Comparison of ENCODE assay signal across 5 fruit fly cellular contexts in genomic region chr2L:297480-298284, dm6.
TF ChIP-seq lines count a peak whose summit lies in the region.

TSS of gene Pi3K21B (plus strand) at chr2L:297880.

TF ChIP-seq in whole organism, adult, 20 proteins besides CTCF, POLR2A, EP300 and RAD21 (continued from another document):
- TF ChIP-seq Crg-1 (GFP tag; optimal IDR thresholded peaks at IDR 0.05; lab: Kevin White, UChicago) (peak; percentile 99), Hr96 (GFP tag; optimal IDR thresholded peaks at IDR 0.05; lab: Kevin White, UChicago) (peak; percentile 97), tj (GFP tag; optimal IDR thresholded peaks at IDR 0.05; lab: Kevin White, UChicago) (peak; percentile 62)

TF ChIP-seq in whole organism, embryonic, 481 proteins besides CTCF, POLR2A, EP300 and RAD21 (continued from another document and continues in another):
- TF ChIP-seq bbx (GFP tag; IDR thresholded peaks at IDR 0.05; lab: Robert Waterston, UW; ENCODE audit: partially characterized antibody) = peak; percentile 54
- TF ChIP-seq CG11560 (tag; IDR thresholded peaks at IDR 0.05; lab: Robert Waterston, UW) = peak; percentile 78
- peak; percentile 80 for TF ChIP-seq CG11695 (GFP tag; IDR thresholded peaks at IDR 0.05; lab: Robert Waterston, UW)
- peak; percentile 88 for TF ChIP-seq Aef1 (GFP tag; IDR thresholded peaks at IDR 0.05; lab: Robert Waterston, UW)
- peak; percentile 90 for TF ChIP-seq tx (GFP tag; optimal IDR thresholded peaks at IDR 0.05; lab: Kevin White, UChicago)
- TF ChIP-seq pzg (GFP tag; optimal IDR thresholded peaks at IDR 0.05; lab: Kevin White, UChicago) = peak; percentile 78
- peak; percentile 79 for TF ChIP-seq Ada2b (GFP tag; IDR thresholded peaks at IDR 0.05; lab: Robert Waterston, UW)
- TF ChIP-seq sens-2 (GFP tag; IDR thresholded peaks at IDR 0.05; lab: Robert Waterston, UW) = peak; percentile 59; the same call in 1 of the 2 replicates
- 0 out of 2 replicates have a peak, but pooled peaks have one; percentile 13 for TF ChIP-seq dati (GFP tag; IDR thresholded peaks at IDR 0.05; lab: Robert Waterston, UW)
- peak; percentile 43 for TF ChIP-seq Dref (GFP tag; IDR thresholded peaks at IDR 0.05; lab: Robert Waterston, UW)
- peak; percentile 49 for TF ChIP-seq BEAF-32 (GFP tag; optimal IDR thresholded peaks at IDR 0.05; lab: Kevin White, UChicago)
- TF ChIP-seq CG11093 (GFP tag; IDR thresholded peaks at IDR 0.05; lab: Robert Waterston, UW) = peak; percentile 81
- peak; percentile 80 for TF ChIP-seq CG18011 (GFP tag; optimal IDR thresholded peaks at IDR 0.05; lab: Kevin White, UChicago)
- TF ChIP-seq Dp (GFP tag; optimal IDR thresholded peaks at IDR 0.05; lab: Kevin White, UChicago) = peak; percentile 87
- peak; percentile 89 for TF ChIP-seq CG4328 (GFP tag; optimal IDR thresholded peaks at IDR 0.05; lab: Kevin White, UChicago)
- TF ChIP-seq wor (GFP tag; IDR thresholded peaks at IDR 0.05; lab: Robert Waterston, UW) = peak; percentile 75
- peak; percentile 97 for TF ChIP-seq Antp (GFP tag; optimal IDR thresholded peaks at IDR 0.05; lab: Kevin White, UChicago)
- peak; percentile 93 for TF ChIP-seq CG15269 (tag; optimal IDR thresholded peaks at IDR 0.05; lab: Kevin White, UChicago)
- peak; percentile 82 for TF ChIP-seq luna (GFP tag; optimal IDR thresholded peaks at IDR 0.05; lab: Kevin White, UChicago)
- 0 out of 3 replicates have a peak, but pooled peaks have one; percentile 67 for TF ChIP-seq CG6175 (GFP tag; IDR thresholded peaks at IDR 0.05; lab: Robert Waterston, UW)
- TF ChIP-seq Meics (GFP tag; optimal IDR thresholded peaks at IDR 0.05; lab: Kevin White, UChicago) = peak; percentile 87
- TF ChIP-seq pho (GFP tag; optimal IDR thresholded peaks at IDR 0.05; lab: Kevin White, UChicago) = peak; percentile 90
- peak; percentile 96 for TF ChIP-seq HLH54F (GFP tag; optimal IDR thresholded peaks at IDR 0.05; lab: Kevin White, UChicago)
- peak; percentile 93 for TF ChIP-seq CG12391 (tag; optimal IDR thresholded peaks at IDR 0.05; lab: Kevin White, UChicago)
- peak; percentile 79 for TF ChIP-seq CG30431 (GFP tag; optimal IDR thresholded peaks at IDR 0.05; lab: Kevin White, UChicago)
- no peak for TF ChIP-seq Scr (GFP tag; IDR thresholded peaks at IDR 0.05; lab: Robert Waterston, UW; ENCODE audit: partially characterized antibody)
- TF ChIP-seq slou (GFP tag; optimal IDR thresholded peaks at IDR 0.05; lab: Kevin White, UChicago) = peak; percentile 88
- peak; percentile 86 for TF ChIP-seq ab (GFP tag; optimal IDR thresholded peaks at IDR 0.05; lab: Kevin White, UChicago)
- peak; percentile 68 for TF ChIP-seq Nf-YB (GFP tag; optimal IDR thresholded peaks at IDR 0.05; lab: Kevin White, UChicago)
- peak; percentile 97 for TF ChIP-seq CG4617 (GFP tag; optimal IDR thresholded peaks at IDR 0.05; lab: Kevin White, UChicago; ENCODE audit: borderline replicate concordance)

TF ChIP-seq in whole organism, prepupa, 60 proteins besides CTCF, POLR2A, EP300 and RAD21 (continued from another document and continues in another):
- peak; percentile 74 for TF ChIP-seq dsx (GFP tag; optimal IDR thresholded peaks at IDR 0.05; lab: Kevin White, UChicago; ENCODE audit: poor library complexity, severe bottlenecking)
- peak; percentile 75 for TF ChIP-seq Eip93F (GFP tag; optimal IDR thresholded peaks at IDR 0.05; lab: Kevin White, UChicago)
- TF ChIP-seq acj6 (GFP tag; optimal IDR thresholded peaks at IDR 0.05; lab: Kevin White, UChicago) = peak; percentile 92
- peak; percentile 52 for TF ChIP-seq Gug (GFP tag; IDR thresholded peaks at IDR 0.05; lab: Robert Waterston, UW)
- TF ChIP-seq topi (GFP tag; optimal IDR thresholded peaks at IDR 0.05; lab: Kevin White, UChicago) = peak; percentile 86
- TF ChIP-seq CG8119 (GFP tag; IDR thresholded peaks at IDR 0.05; lab: Robert Waterston, UW) = peak; percentile 92
- peak; percentile 80 for TF ChIP-seq CG10669 (GFP tag; optimal IDR thresholded peaks at IDR 0.05; lab: Kevin White, UChicago)
- TF ChIP-seq CG6163 (GFP tag; IDR thresholded peaks at IDR 0.05; lab: Robert Waterston, UW) = peak; percentile 88; the same call in 2 of the 3 replicates
- TF ChIP-seq salr (GFP tag; optimal IDR thresholded peaks at IDR 0.05; lab: Kevin White, UChicago) = peak; percentile 56 to 87
- peak; percentile 51 for TF ChIP-seq fkh (GFP tag; optimal IDR thresholded peaks at IDR 0.05; lab: Kevin White, UChicago)
- peak; percentile 91 for TF ChIP-seq CG34406 (GFP tag; optimal IDR thresholded peaks at IDR 0.05; lab: Kevin White, UChicago)
- no peak for TF ChIP-seq CG6276 (GFP tag; optimal IDR thresholded peaks at IDR 0.05; lab: Kevin White, UChicago)
- peak; percentile 94 for TF ChIP-seq OdsH (GFP tag; optimal IDR thresholded peaks at IDR 0.05; lab: Kevin White, UChicago)
- TF ChIP-seq Met (GFP tag; optimal IDR thresholded peaks at IDR 0.05; lab: Kevin White, UChicago) = peak; percentile 87
- peak; percentile 76 for TF ChIP-seq fd85E (GFP tag; optimal IDR thresholded peaks at IDR 0.05; lab: Kevin White, UChicago)
- TF ChIP-seq Eip75B (GFP tag; optimal IDR thresholded peaks at IDR 0.05; lab: Kevin White, UChicago) = peak; percentile 84
- TF ChIP-seq Lpt (GFP tag; optimal IDR thresholded peaks at IDR 0.05; lab: Kevin White, UChicago) = peak; percentile 83
- peak; percentile 61 for TF ChIP-seq CG9139 (GFP tag; optimal IDR thresholded peaks at IDR 0.05; lab: Kevin White, UChicago)
- peak; percentile 90 for TF ChIP-seq Sox15 (GFP tag; optimal IDR thresholded peaks at IDR 0.05; lab: Kevin White, UChicago)
- peak; percentile 83 for TF ChIP-seq Hr4 (GFP tag; optimal IDR thresholded peaks at IDR 0.05; lab: Kevin White, UChicago)
- TF ChIP-seq CG8319 (GFP tag; optimal IDR thresholded peaks at IDR 0.05; lab: Kevin White, UChicago) = peak; percentile 83
- peak; percentile 87 for TF ChIP-seq CG11902 (GFP tag; optimal IDR thresholded peaks at IDR 0.05; lab: Kevin White, UChicago)
- TF ChIP-seq Eip78C (GFP tag; lab: Kevin White, UChicago) = peak; percentile 95
- peak; percentile 67 for TF ChIP-seq CG1621 (tag; optimal IDR thresholded peaks at IDR 0.05; lab: Kevin White, UChicago)
- peak; percentile 93 for TF ChIP-seq CG3919 (GFP tag; optimal IDR thresholded peaks at IDR 0.05; lab: Kevin White, UChicago)
- peak; percentile 90 for TF ChIP-seq vri (GFP tag; optimal IDR thresholded peaks at IDR 0.05; lab: Kevin White, UChicago)
- TF ChIP-seq CG32006 (GFP tag; optimal IDR thresholded peaks at IDR 0.05; lab: Kevin White, UChicago) = peak; percentile 92
- peak; percentile 93 for TF ChIP-seq cyc (GFP tag; optimal IDR thresholded peaks at IDR 0.05; lab: Kevin White, UChicago)
- TF ChIP-seq Sox14 (GFP tag; optimal IDR thresholded peaks at IDR 0.05; lab: Kevin White, UChicago) = peak; percentile 88
- peak; percentile 84 for TF ChIP-seq Sox102F (GFP tag; optimal IDR thresholded peaks at IDR 0.05; lab: Kevin White, UChicago)
- TF ChIP-seq ss (GFP tag; optimal IDR thresholded peaks at IDR 0.05; lab: Kevin White, UChicago) = peak; percentile 47 to 80
- peak; percentile 89 for TF ChIP-seq pdm3 (GFP tag; optimal IDR thresholded peaks at IDR 0.05; lab: Kevin White, UChicago)
- TF ChIP-seq CG6808 (GFP tag; optimal IDR thresholded peaks at IDR 0.05; lab: Kevin White, UChicago) = peak; percentile 79

TF ChIP-seq in whole organism, pupa, 21 proteins besides CTCF, POLR2A, EP300 and RAD21 (continued from another document):
- peak; percentile 67; the same call in 1 of the 2 replicates for TF ChIP-seq CG32121 (GFP tag; IDR thresholded peaks at IDR 0.05; lab: Robert Waterston, UW)

TF ChIP-seq in whole organism, wandering third instar larva, 38 proteins besides CTCF, POLR2A, EP300 and RAD21 (continued from another document):
- TF ChIP-seq tai (GFP tag; optimal IDR thresholded peaks at IDR 0.05; lab: Kevin White, UChicago) = peak; percentile 98
- TF ChIP-seq dl (GFP tag; optimal IDR thresholded peaks at IDR 0.05; lab: Kevin White, UChicago; ENCODE audit: insufficient read depth in 1 of 2, partially characterized antibody in 2 of 2) = no peak
- TF ChIP-seq N (GFP tag; optimal IDR thresholded peaks at IDR 0.05; lab: Kevin White, UChicago) = peak; percentile 16
- TF ChIP-seq OdsH (GFP tag; optimal IDR thresholded peaks at IDR 0.05; lab: Kevin White, UChicago) = peak; percentile 89
- no peak for TF ChIP-seq pan (optimal IDR thresholded peaks at IDR 0.05; lab: Kevin White, UChicago)
- TF ChIP-seq Myc (optimal IDR thresholded peaks at IDR 0.05; lab: Kevin White, UChicago) = no peak
- peak; percentile 91 for TF ChIP-seq sv (GFP tag; optimal IDR thresholded peaks at IDR 0.05; lab: Kevin White, UChicago)
- TF ChIP-seq ey (GFP tag; optimal IDR thresholded peaks at IDR 0.05; lab: Kevin White, UChicago) = peak; percentile 92
- no peak for TF ChIP-seq Vsx2 (GFP tag; optimal IDR thresholded peaks at IDR 0.05; lab: Kevin White, UChicago; ENCODE audit: partially characterized antibody)
- TF ChIP-seq Mio (GFP tag; optimal IDR thresholded peaks at IDR 0.05; lab: Kevin White, UChicago) = peak; percentile 89
- peak; percentile 76 for TF ChIP-seq brk (GFP tag; optimal IDR thresholded peaks at IDR 0.05; lab: Kevin White, UChicago)
- peak; percentile 85 for TF ChIP-seq psq (GFP tag; optimal IDR thresholded peaks at IDR 0.05; lab: Kevin White, UChicago)
- TF ChIP-seq usp (GFP tag; optimal IDR thresholded peaks at IDR 0.05; lab: Kevin White, UChicago) = no peak
- peak; percentile 49 to 98 for TF ChIP-seq foxo (GFP tag; optimal IDR thresholded peaks at IDR 0.05; lab: Kevin White, UChicago)
- peak; percentile 92 for TF ChIP-seq jim (GFP tag; optimal IDR thresholded peaks at IDR 0.05; lab: Kevin White, UChicago)
- no peak for TF ChIP-seq Abd-B (GFP tag; optimal IDR thresholded peaks at IDR 0.05; lab: Kevin White, UChicago)
- peak; percentile 93 for TF ChIP-seq HLH106 (tag; optimal IDR thresholded peaks at IDR 0.05; lab: Kevin White, UChicago)
